Fruit fly (Drosophila melanogaster) whole organism, embryonic: ENCODE data around the gene CG43255.
A peak's percentile ranks its signal among the peaks of the same experiment; 100 is the strongest.

ENCODE experiments used
- CG11560 ChIP-seq: fragments of 200-800 bp; sonication (Bioruptor generic); IDR thresholded peaks from 3 replicates; pipeline ENCODE4 v1.3.6; 2022; ENCODE audit warnings: missing biosample characterization, missing genetic modification characterization
- CG12219 ChIP-seq: fragments of 200-800 bp; sonication (Bioruptor generic); optimal IDR thresholded peaks from 3 replicates; lab custom pipeline; 2018; ENCODE audit warnings: missing biosample characterization, mild to moderate bottlenecking, missing genetic modification characterization
- CG12236 ChIP-seq: fragments of 200-800 bp; sonication (Bioruptor generic); optimal IDR thresholded peaks from 2 replicates; lab custom pipeline; 2016; ENCODE audit warnings: missing biosample characterization, missing genetic modification characterization
- CG13775 ChIP-seq: fragments of 200-800 bp; sonication (Bioruptor generic); optimal IDR thresholded peaks from 3 replicates; lab custom pipeline; 2017; ENCODE audit warnings: missing biosample characterization, mild to moderate bottlenecking, missing genetic modification characterization
- CG16863 ChIP-seq: fragments of 200-800 bp; sonication (Bioruptor generic); optimal IDR thresholded peaks from 3 replicates; lab custom pipeline; 2016; ENCODE audit warnings: missing biosample characterization, missing genetic modification characterization
- CG17186 ChIP-seq: fragments of 200-800 bp; sonication (Bioruptor generic); optimal IDR thresholded peaks from 3 replicates; lab custom pipeline; 2017; ENCODE audit warnings: missing biosample characterization, missing genetic modification reagents, missing genetic modification characterization
- CG1832 ChIP-seq: fragments of 200-800 bp; sonication (Bioruptor generic); optimal IDR thresholded peaks from 2 replicates; lab custom pipeline; 2017; ENCODE audit warnings: missing biosample characterization, mild to moderate bottlenecking, missing genetic modification characterization, inconsistent platforms
- CG2120 ChIP-seq: fragments of 200-800 bp; sonication (Bioruptor generic); optimal IDR thresholded peaks from 3 replicates; lab custom pipeline; 2016; ENCODE audit warnings: missing biosample characterization, missing genetic modification characterization
- CG2129 ChIP-seq: fragments of 200-800 bp; sonication (Bioruptor generic); IDR thresholded peaks from 2 replicates; pipeline ENCODE4 v1.3.6; 2022; ENCODE audit warnings: missing biosample characterization, missing genetic modification characterization; ENCODE audit not compliant: partially characterized antibody
- CG2678 ChIP-seq: fragments of 200-800 bp; sonication (Bioruptor generic); optimal IDR thresholded peaks from 3 replicates; lab custom pipeline; 2019; ENCODE audit warnings: missing biosample characterization, mild to moderate bottlenecking, missing genetic modification characterization, moderate library complexity
- CG43689 ChIP-seq: fragments of 200-800 bp; sonication (Bioruptor generic); IDR thresholded peaks from 2 replicates; pipeline ENCODE4 v1.3.6; 2022; ENCODE audit warnings: missing biosample characterization, missing genetic modification characterization
- CG6254 ChIP-seq: fragments of 200-800 bp; sonication (Bioruptor generic); optimal IDR thresholded peaks from 3 replicates; lab custom pipeline; 2017; ENCODE audit warnings: mild to moderate bottlenecking, missing biosample characterization, missing genetic modification reagents, missing genetic modification characterization
- CG6272 ChIP-seq: fragments of 200-800 bp; sonication (Bioruptor generic); IDR thresholded peaks from 2 replicates; pipeline ENCODE4 v1.3.6; 2022; ENCODE audit warnings: missing biosample characterization, missing genetic modification characterization
- CG6765 ChIP-seq: fragments of 200-800 bp; sonication (Bioruptor generic); optimal IDR thresholded peaks from 3 replicates; lab custom pipeline; 2017; ENCODE audit warnings: missing biosample characterization, mild to moderate bottlenecking, missing genetic modification characterization
- CG8089 ChIP-seq: fragments of 200-800 bp; sonication (Bioruptor generic); optimal IDR thresholded peaks from 3 replicates; lab custom pipeline; 2016; ENCODE audit warnings: missing biosample characterization, missing genetic modification characterization
- CG8290 ChIP-seq, 3 experiments: fragments of 200-800 bp; sonication (Bioruptor generic); optimal IDR thresholded peaks; 2 replicates each; lab custom pipeline; 2016 to 2019; ENCODE audit warnings: missing biosample characterization in 3 of 3, missing genetic modification characterization in 3 of 3, mild to moderate bottlenecking in 2 of 3, moderate library complexity in 1 of 3
- CG9215 ChIP-seq: fragments of 200-800 bp; sonication (Bioruptor generic); IDR thresholded peaks from 2 replicates; pipeline ENCODE4 v1.3.6; 2022; ENCODE audit warnings: missing biosample characterization, missing genetic modification characterization
- CG9437 ChIP-seq: fragments of 200-800 bp; sonication (Bioruptor generic); optimal IDR thresholded peaks from 2 replicates; lab custom pipeline; 2018; ENCODE audit warnings: missing biosample characterization, mild to moderate bottlenecking, missing genetic modification characterization
- CG9932 ChIP-seq: fragments of 200-800 bp; sonication (Bioruptor generic); IDR thresholded peaks from 2 replicates; pipeline ENCODE4 v1.3.6; 2022; ENCODE audit warnings: missing biosample characterization, missing genetic modification characterization
- CTCF ChIP-seq: fragments of 200-800 bp; sonication (Bioruptor generic); optimal IDR thresholded peaks from 2 replicates; lab custom pipeline; 2017; ENCODE audit warnings: missing biosample characterization, mild to moderate bottlenecking, missing genetic modification characterization, moderate library complexity
- Dbx ChIP-seq: fragments of 200-800 bp; sonication (Bioruptor generic); IDR thresholded peaks from 3 replicates; pipeline ENCODE4 v1.3.6; 2022; ENCODE audit warnings: missing biosample characterization, missing genetic modification characterization
- Doc3 ChIP-seq: fragments of 200-800 bp; sonication (Bioruptor generic); IDR thresholded peaks from 3 replicates; pipeline ENCODE4 v1.3.6; 2022; ENCODE audit warnings: missing biosample characterization, missing genetic modification characterization; ENCODE audit not compliant: partially characterized antibody
- Mad ChIP-seq: fragments of 200-800 bp; sonication (Bioruptor generic); optimal IDR thresholded peaks from 2 replicates; lab custom pipeline; 2016; ENCODE audit warnings: missing biosample characterization, missing genetic modification characterization
- Max ChIP-seq: fragments of 200-800 bp; sonication (Bioruptor generic); optimal IDR thresholded peaks from 2 replicates; lab custom pipeline; 2016; ENCODE audit warnings: missing biosample characterization, mild to moderate bottlenecking, missing genetic modification characterization
- Oaz ChIP-seq: fragments of 200-800 bp; sonication (Bioruptor generic); IDR thresholded peaks from 2 replicates; pipeline ENCODE4 v1.3.6; 2022; ENCODE audit warnings: missing biosample characterization, missing genetic modification characterization
- PHDP ChIP-seq: fragments of 200-800 bp; sonication (Bioruptor generic); optimal IDR thresholded peaks from 3 replicates; lab custom pipeline; 2018; ENCODE audit warnings: missing biosample characterization, mild to moderate bottlenecking, missing genetic modification characterization, moderate library complexity
- Sry-β ChIP-seq: fragments of 200-800 bp; sonication (Bioruptor generic); optimal IDR thresholded peaks from 2 replicates; lab custom pipeline; 2018; ENCODE audit warnings: missing biosample characterization, mild to moderate bottlenecking, missing genetic modification characterization, moderate library complexity
- aop ChIP-seq: fragments of 200-800 bp; sonication (Bioruptor generic); IDR thresholded peaks from 2 replicates; pipeline ENCODE4 v1.3.6; 2022; ENCODE audit warnings: missing biosample characterization, missing genetic modification characterization
- ash1 ChIP-seq: fragments of 200-800 bp; sonication (Bioruptor generic); optimal IDR thresholded peaks from 2 replicates; lab custom pipeline; 2018; ENCODE audit warnings: missing biosample characterization, mild to moderate bottlenecking, missing genetic modification characterization
- cas ChIP-seq: fragments of 200-800 bp; sonication (Bioruptor generic); IDR thresholded peaks from 2 replicates; pipeline ENCODE4 v1.3.6; 2022; ENCODE audit warnings: missing biosample characterization, missing genetic modification characterization
- cato ChIP-seq: fragments of 200-800 bp; sonication (Bioruptor generic); optimal IDR thresholded peaks from 2 replicates; lab custom pipeline; 2016; ENCODE audit warnings: missing biosample characterization, missing genetic modification characterization, borderline replicate concordance
- emc ChIP-seq: fragments of 200-800 bp; sonication (Bioruptor generic); optimal IDR thresholded peaks from 2 replicates; lab custom pipeline; 2016; ENCODE audit warnings: missing biosample characterization, missing genetic modification characterization
- ewg ChIP-seq: fragments of 200-800 bp; sonication (Bioruptor generic); optimal IDR thresholded peaks from 3 replicates; lab custom pipeline; 2017; ENCODE audit warnings: mild to moderate bottlenecking, missing biosample characterization, missing genetic modification reagents, missing genetic modification characterization
- fru ChIP-seq: fragments of >200 bp; optimal IDR thresholded peaks from 2 replicates; lab custom pipeline; 2017
- grau ChIP-seq: fragments of 200-800 bp; optimal IDR thresholded peaks from 3 replicates; lab custom pipeline; 2019; ENCODE audit warnings: missing biosample characterization, mild to moderate bottlenecking, missing genetic modification characterization, moderate library complexity
- ham ChIP-seq: fragments of 200-800 bp; sonication (Bioruptor generic); IDR thresholded peaks from 2 replicates; pipeline ENCODE4 v1.3.6; 2022; ENCODE audit warnings: missing biosample characterization, missing genetic modification characterization
- hkb ChIP-seq, 2 experiments: fragments of 200-800 bp in 1 of 2; fragments of >200 bp in 1 of 2; sonication (Bioruptor generic) in 1 of 2; IDR thresholded peaks in 1 of 2; optimal IDR thresholded peaks in 1 of 2; 2 replicates each; pipeline versions ENCODE4 v1.3.6 to Lab custom; 2017 to 2022; ENCODE audit warnings: missing biosample characterization in 1 of 2, missing genetic modification characterization in 1 of 2
- inv ChIP-seq: fragments of 200-800 bp; sonication (Bioruptor generic); IDR thresholded peaks from 2 replicates; pipeline ENCODE4 v1.3.6; 2022; ENCODE audit warnings: missing biosample characterization, missing genetic modification characterization; ENCODE audit not compliant: partially characterized antibody
- jigr1 ChIP-seq: fragments of 200-800 bp; sonication (Bioruptor generic); IDR thresholded peaks from 3 replicates; pipeline ENCODE4 v1.3.6; 2022; ENCODE audit warnings: missing biosample characterization, missing genetic modification characterization
- lbe ChIP-seq: fragments of 200-800 bp; sonication (Bioruptor generic); optimal IDR thresholded peaks from 2 replicates; lab custom pipeline; 2016; ENCODE audit warnings: missing biosample characterization, mild to moderate bottlenecking, missing genetic modification characterization
- luna ChIP-seq: fragments of 200-800 bp; sonication (Bioruptor generic); optimal IDR thresholded peaks from 2 replicates; lab custom pipeline; 2016; ENCODE audit warnings: missing biosample characterization, missing genetic modification characterization
- p53 ChIP-seq: fragments of 200-800 bp; sonication (Bioruptor generic); optimal IDR thresholded peaks from 2 replicates; lab custom pipeline; 2016; ENCODE audit warnings: missing biosample characterization, missing genetic modification characterization
- pan ChIP-seq, 4 experiments: fragments of >200 bp in 3 of 4; fragments of 200-800 bp in 1 of 4; sonication (Bioruptor generic) in 1 of 4; optimal IDR thresholded peaks in 3 of 4; IDR thresholded peaks in 1 of 4; 2 replicates each; pipeline versions ENCODE4 v1.3.6 to Lab custom; 2017 to 2022; ENCODE audit warnings: missing biosample characterization in 2 of 4, missing genetic modification characterization in 2 of 4, mixed read lengths in 1 of 4
- pita ChIP-seq: fragments of 200-800 bp; sonication (Bioruptor generic); optimal IDR thresholded peaks from 2 replicates; lab custom pipeline; 2017; ENCODE audit warnings: missing biosample characterization, mild to moderate bottlenecking, missing genetic modification characterization
- psq ChIP-seq: fragments of 200-800 bp; sonication (Bioruptor generic); optimal IDR thresholded peaks from 2 replicates; lab custom pipeline; 2017; ENCODE audit warnings: missing biosample characterization, missing genetic modification characterization
- pum ChIP-seq: fragments of 200-800 bp; sonication (Bioruptor generic); optimal IDR thresholded peaks from 2 replicates; lab custom pipeline; 2016; ENCODE audit warnings: missing biosample characterization, missing genetic modification characterization
- row ChIP-seq: fragments of 200-800 bp; sonication (Bioruptor generic); IDR thresholded peaks from 3 replicates; pipeline ENCODE4 v1.3.6; 2022; ENCODE audit warnings: missing biosample characterization, missing genetic modification characterization
- slp2 ChIP-seq: fragments of 200-800 bp; sonication (Bioruptor generic); optimal IDR thresholded peaks from 2 replicates; lab custom pipeline; 2016; ENCODE audit warnings: missing biosample characterization, missing genetic modification characterization
- unc-4 ChIP-seq: fragments of 200-800 bp; sonication (Bioruptor generic); IDR thresholded peaks from 2 replicates; pipeline ENCODE4 v1.3.6; 2022; ENCODE audit warnings: missing biosample characterization, missing genetic modification characterization; ENCODE audit not compliant: partially characterized antibody
- zf30C ChIP-seq: fragments of 200-800 bp; sonication (Bioruptor generic); optimal IDR thresholded peaks from 3 replicates; lab custom pipeline; 2018; ENCODE audit warnings: missing biosample characterization, mild to moderate bottlenecking, missing genetic modification characterization

The CG43255 gene

DNA sequence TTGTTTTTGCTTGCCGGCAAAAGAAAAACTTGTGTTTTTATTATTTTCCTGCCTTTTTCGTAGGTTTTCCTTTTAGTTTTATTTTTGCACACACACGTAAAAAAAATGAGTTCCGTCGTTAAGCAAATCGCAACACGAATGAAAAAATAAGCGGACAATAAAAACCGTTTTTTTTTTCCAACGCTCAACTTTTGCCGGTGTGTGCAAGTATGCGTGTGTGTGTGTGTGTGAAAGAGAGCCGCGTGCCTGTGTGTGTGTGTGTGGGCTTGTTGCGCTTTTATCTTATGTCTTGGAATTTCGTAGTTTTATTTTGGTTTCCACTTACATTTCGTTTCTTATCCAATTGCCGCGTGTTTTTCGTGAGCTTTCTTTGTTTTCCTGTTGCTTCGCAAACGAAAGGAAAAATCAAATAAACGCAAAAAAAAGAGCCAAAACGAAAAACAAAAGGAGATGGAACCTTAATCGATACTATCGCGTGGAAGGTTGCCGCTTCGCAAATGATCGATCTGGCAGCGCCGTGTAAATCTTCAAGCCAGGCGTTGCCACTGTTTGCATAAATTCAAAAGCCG lies 25.8 kb upstream of the CG43255 start, which contains the start of gene Moe (continued):
- peak; percentile 4 for TF ChIP-seq CG2678
- TF ChIP-seq pan (optimal IDR thresholded peaks at IDR 0.05; lab: Kevin White, UChicago): no peak
- TF ChIP-seq pan (GFP tag; optimal IDR thresholded peaks at IDR 0.05 in 1 of 2, IDR thresholded peaks at IDR 0.05 in 1 of 2): peak in 1 of 2 experiments; percentile 47
- TF ChIP-seq CG8089: peak; percentile 19
- TF ChIP-seq inv: peak; percentile 75
- peak; percentile 38 for TF ChIP-seq Max (GFP tag; lab: Kevin White, UChicago)
- no peak for TF ChIP-seq CTCF (GFP tag; lab: Kevin White, UChicago)
- peak; percentile 31 for TF ChIP-seq slp2 (GFP tag; lab: Kevin White, UChicago)
- peak; percentile 48; the same call in 1 of the 2 replicates for TF ChIP-seq CG6272 (GFP tag; lab: Robert Waterston, UW)
- TF ChIP-seq unc-4 (GFP tag; lab: Robert Waterston, UW): peak; percentile 81
- no peak for TF ChIP-seq pita (GFP tag; lab: Kevin White, UChicago)
- no peak for TF ChIP-seq CG43689 (GFP tag; lab: Robert Waterston, UW)
- TF ChIP-seq psq (GFP tag; lab: Kevin White, UChicago): peak; percentile 68
- no peak for TF ChIP-seq PHDP
- TF ChIP-seq CG12236 (GFP tag; lab: Kevin White, UChicago): no peak
- TF ChIP-seq CG1832 (GFP tag; lab: Kevin White, UChicago): no peak
- TF ChIP-seq CG2120 (GFP tag; lab: Kevin White, UChicago): peak; percentile 81
- TF ChIP-seq ash1 (GFP tag; lab: Kevin White, UChicago): no peak
- TF ChIP-seq CG6254 (GFP tag; lab: Kevin White, UChicago): no peak
- peak; percentile 49 for TF ChIP-seq luna
- TF ChIP-seq CG17186 (GFP tag; lab: Kevin White, UChicago): peak; percentile 33
- 0 out of 2 replicates have a peak, but pooled peaks have one; percentile 13 for TF ChIP-seq CG9215 (GFP tag; lab: Robert Waterston, UW)
- TF ChIP-seq emc (GFP tag; lab: Kevin White, UChicago): peak; percentile 12
- peak; percentile 70; the same call in 2 of the 3 replicates for TF ChIP-seq Dbx
- TF ChIP-seq Doc3: peak; percentile 75
- TF ChIP-seq hkb (optimal IDR thresholded peaks at IDR 0.05; lab: Kevin White, UChicago): no peak
- no peak for TF ChIP-seq hkb (GFP tag; IDR thresholded peaks at IDR 0.05; lab: Robert Waterston, UW)
- no peak for TF ChIP-seq lbe
- TF ChIP-seq row: peak; percentile 75
- TF ChIP-seq CG9932: peak; percentile 83
- TF ChIP-seq Mad (GFP tag; lab: Kevin White, UChicago): peak; percentile 37
- peak; percentile 39 for TF ChIP-seq grau (tag; lab: Kevin White, UChicago)
- no peak for TF ChIP-seq Sry-β
- TF ChIP-seq aop (GFP tag; lab: Robert Waterston, UW): no peak
- TF ChIP-seq cato (GFP tag; lab: Kevin White, UChicago): no peak
- no peak for TF ChIP-seq cas (GFP tag; lab: Robert Waterston, UW)
- TF ChIP-seq CG6765 (GFP tag; lab: Kevin White, UChicago): no peak
- no peak for TF ChIP-seq CG9437 (GFP tag; lab: Kevin White, UChicago)
- TF ChIP-seq CG16863: peak; percentile 3
- TF ChIP-seq fru (lab: Kevin White, UChicago): no peak
- no peak for TF ChIP-seq CG12219
- peak; percentile 25 for TF ChIP-seq p53 (GFP tag; lab: Kevin White, UChicago)
- peak; percentile 50 for TF ChIP-seq pum (GFP tag; lab: Kevin White, UChicago)
- TF ChIP-seq CG11560 (tag; lab: Robert Waterston, UW): no peak
- no peak for TF ChIP-seq ewg (GFP tag; lab: Kevin White, UChicago)
- peak; percentile 52 for TF ChIP-seq CG2129
- no peak for TF ChIP-seq Oaz (GFP tag; lab: Robert Waterston, UW)
- TF ChIP-seq jigr1 (GFP tag; lab: Robert Waterston, UW): no peak
- TF ChIP-seq zf30C: peak; percentile 10
- peak; percentile 39 for TF ChIP-seq CG13775 (GFP tag; lab: Kevin White, UChicago)
- peak; percentile 12 for TF ChIP-seq CG8290 (GFP tag; optimal IDR thresholded peaks at IDR 0.05; lab: Kevin White, UChicago)
- peak in 1 of 2 experiments; percentile 16 for TF ChIP-seq CG8290 (tag; optimal IDR thresholded peaks at IDR 0.05; lab: Kevin White, UChicago)
- no peak for TF ChIP-seq ham (GFP tag; lab: Robert Waterston, UW)
